Fruit fly (Drosophila melanogaster) whole organism, embryonic: ENCODE results near the gene Pgant7.

Source experiments
- CG12071 ChIP-seq: fragments of 200-800 bp; sonication (Bioruptor generic); optimal IDR thresholded peaks from 3 replicates; lab custom pipeline; 2018; ENCODE audit warnings: missing biosample characterization, mild to moderate bottlenecking, missing genetic modification characterization
- CG12104 ChIP-seq: fragments of 200-800 bp; sonication (Bioruptor generic); optimal IDR thresholded peaks from 3 replicates; lab custom pipeline; 2016; ENCODE audit warnings: missing biosample characterization, missing genetic modification characterization
- CG12155 ChIP-seq: fragments of 200-800 bp; sonication (Bioruptor generic); optimal IDR thresholded peaks from 3 replicates; lab custom pipeline; 2016; ENCODE audit warnings: missing biosample characterization, missing genetic modification characterization
- CG14050 ChIP-seq: fragments of 200-800 bp; sonication (Bioruptor generic); IDR thresholded peaks from 3 replicates; pipeline ENCODE4 v1.3.6; 2022; ENCODE audit warnings: missing biosample characterization, missing genetic modification characterization
- CG14860 ChIP-seq: fragments of 200-800 bp; sonication (Bioruptor generic); IDR thresholded peaks from 3 replicates; pipeline ENCODE4 v1.3.6; 2022; ENCODE audit warnings: missing biosample characterization, missing genetic modification characterization; ENCODE audit not compliant: partially characterized antibody
- CG17361 ChIP-seq: fragments of 200-800 bp; sonication (Bioruptor generic); IDR thresholded peaks from 3 replicates; pipeline ENCODE4 v1.3.6; 2022; ENCODE audit warnings: missing biosample characterization, missing genetic modification characterization
- CG17912 ChIP-seq: fragments of 200-800 bp; sonication (Bioruptor generic); optimal IDR thresholded peaks from 2 replicates; lab custom pipeline; 2018; ENCODE audit warnings: missing biosample characterization, mild to moderate bottlenecking, missing genetic modification characterization
- CG2875 ChIP-seq: fragments of 200-800 bp; sonication (Bioruptor generic); optimal IDR thresholded peaks from 2 replicates; lab custom pipeline; 2017; ENCODE audit warnings: missing biosample characterization, mild to moderate bottlenecking, missing genetic modification characterization, missing genetic modification reagents
- CG32772 ChIP-seq: fragments of 200-800 bp; sonication (Bioruptor generic); IDR thresholded peaks from 2 replicates; pipeline ENCODE4 v1.3.6; 2022; ENCODE audit warnings: missing biosample characterization, missing genetic modification characterization
- CG3847 ChIP-seq: fragments of 200-800 bp; sonication (Bioruptor generic); IDR thresholded peaks from 2 replicates; pipeline ENCODE4 v1.3.6; 2022; ENCODE audit warnings: missing biosample characterization, missing genetic modification characterization
- CG5180 ChIP-seq: fragments of 200-800 bp; sonication (Bioruptor generic); optimal IDR thresholded peaks from 3 replicates; lab custom pipeline; 2017; ENCODE audit warnings: missing biosample characterization, missing genetic modification characterization, mild to moderate bottlenecking, moderate library complexity, missing genetic modification reagents
- CG6654 ChIP-seq: fragments of 200-800 bp; sonication (Bioruptor generic); optimal IDR thresholded peaks from 2 replicates; lab custom pipeline; 2017; ENCODE audit warnings: missing biosample characterization, mild to moderate bottlenecking, missing genetic modification characterization
- CG6683 ChIP-seq: fragments of 200-800 bp; sonication (Bioruptor generic); optimal IDR thresholded peaks from 2 replicates; lab custom pipeline; 2017; ENCODE audit warnings: missing biosample characterization, mild to moderate bottlenecking, missing genetic modification characterization, missing genetic modification reagents
- CG7745 ChIP-seq: fragments of 200-800 bp; sonication (Bioruptor generic); optimal IDR thresholded peaks from 2 replicates; lab custom pipeline; 2018; ENCODE audit warnings: missing biosample characterization, mild to moderate bottlenecking, missing genetic modification characterization, moderate library complexity
- CG7987 ChIP-seq: fragments of 200-800 bp; sonication (Bioruptor generic); optimal IDR thresholded peaks from 2 replicates; lab custom pipeline; 2018; ENCODE audit warnings: missing biosample characterization, mild to moderate bottlenecking, missing genetic modification characterization, moderate library complexity
- CG8924 ChIP-seq: fragments of 200-800 bp; optimal IDR thresholded peaks from 3 replicates; lab custom pipeline; 2019; ENCODE audit warnings: missing biosample characterization, mild to moderate bottlenecking, missing genetic modification characterization, moderate library complexity
- CG9727 ChIP-seq: fragments of 200-800 bp; sonication (Bioruptor generic); optimal IDR thresholded peaks from 3 replicates; lab custom pipeline; 2017; ENCODE audit warnings: missing biosample characterization, mild to moderate bottlenecking, missing genetic modification characterization
- CoRest ChIP-seq: fragments of 200-800 bp; sonication (Bioruptor generic); optimal IDR thresholded peaks from 3 replicates; lab custom pipeline; 2018; ENCODE audit warnings: missing biosample characterization, mild to moderate bottlenecking, missing genetic modification characterization, moderate library complexity
- Deaf1 ChIP-seq: fragments of 200-800 bp; optimal IDR thresholded peaks from 3 replicates; lab custom pipeline; 2019; ENCODE audit warnings: missing biosample characterization, mild to moderate bottlenecking, missing genetic modification characterization, moderate library complexity
- Dfd ChIP-seq, 2 experiments: fragments of >200 bp; optimal IDR thresholded peaks; 2 replicates each; lab custom pipeline; 2017; ENCODE audit warnings: missing biosample characterization in 2 of 2, missing genetic modification characterization in 2 of 2
- Eip74EF ChIP-seq, 2 experiments: fragments of 200-800 bp in 1 of 2; fragments of >200 bp in 1 of 2; sonication (Bioruptor generic) in 1 of 2; optimal IDR thresholded peaks; 2 replicates each; lab custom pipeline; 2017 to 2019; ENCODE audit warnings: missing biosample characterization in 2 of 2, missing genetic modification characterization in 2 of 2, mild to moderate bottlenecking in 1 of 2, moderate library complexity in 1 of 2
- HLH3B ChIP-seq: fragments of 200-800 bp; sonication (Bioruptor generic); IDR thresholded peaks from 2 replicates; pipeline ENCODE4 v1.3.6; 2022; ENCODE audit warnings: missing biosample characterization, missing genetic modification characterization
- MBD-R2 ChIP-seq: fragments of 200-800 bp; sonication (Bioruptor generic); IDR thresholded peaks from 2 replicates; pipeline ENCODE4 v1.3.6; 2022; ENCODE audit warnings: missing biosample characterization, missing genetic modification characterization
- MTF-1 ChIP-seq: fragments of 200-800 bp; sonication (Bioruptor generic); optimal IDR thresholded peaks from 2 replicates; lab custom pipeline; 2018; ENCODE audit warnings: missing biosample characterization, mild to moderate bottlenecking, missing genetic modification characterization, borderline replicate concordance
- Max ChIP-seq: fragments of 200-800 bp; sonication (Bioruptor generic); optimal IDR thresholded peaks from 2 replicates; lab custom pipeline; 2016; ENCODE audit warnings: missing biosample characterization, mild to moderate bottlenecking, missing genetic modification characterization
- Myb ChIP-seq: fragments of 200-800 bp; sonication (Bioruptor generic); optimal IDR thresholded peaks from 2 replicates; lab custom pipeline; 2016; ENCODE audit warnings: missing biosample characterization, missing genetic modification characterization
- NK7.1 ChIP-seq: fragments of 200-800 bp; sonication (Bioruptor generic); optimal IDR thresholded peaks from 3 replicates; lab custom pipeline; 2016; ENCODE audit warnings: missing biosample characterization, missing genetic modification characterization
- Nf-YB ChIP-seq: fragments of 200-800 bp; sonication (Bioruptor generic); optimal IDR thresholded peaks from 3 replicates; lab custom pipeline; 2019; ENCODE audit warnings: missing biosample characterization, mild to moderate bottlenecking, missing genetic modification characterization, moderate library complexity
- Oaz ChIP-seq: fragments of 200-800 bp; sonication (Bioruptor generic); IDR thresholded peaks from 2 replicates; pipeline ENCODE4 v1.3.6; 2022; ENCODE audit warnings: missing biosample characterization, missing genetic modification characterization
- Six4 ChIP-seq: fragments of 200-800 bp; sonication (Bioruptor generic); optimal IDR thresholded peaks from 2 replicates; lab custom pipeline; 2016; ENCODE audit warnings: missing biosample characterization, missing genetic modification characterization
- Sry-β ChIP-seq: fragments of 200-800 bp; sonication (Bioruptor generic); optimal IDR thresholded peaks from 2 replicates; lab custom pipeline; 2018; ENCODE audit warnings: missing biosample characterization, mild to moderate bottlenecking, missing genetic modification characterization, moderate library complexity
- ab ChIP-seq: fragments of 200-800 bp; sonication (Bioruptor generic); optimal IDR thresholded peaks from 2 replicates; lab custom pipeline; 2016; ENCODE audit warnings: missing biosample characterization, missing genetic modification characterization
- da ChIP-seq: fragments of 200-800 bp; sonication (Bioruptor generic); optimal IDR thresholded peaks from 2 replicates; lab custom pipeline; 2016; ENCODE audit warnings: missing biosample characterization, missing genetic modification characterization
- danr ChIP-seq: fragments of 200-800 bp; sonication (Bioruptor generic); IDR thresholded peaks from 2 replicates; pipeline ENCODE4 v1.3.6; 2022; ENCODE audit warnings: missing biosample characterization, missing genetic modification characterization
- fd3F ChIP-seq: fragments of 200-800 bp; sonication (Bioruptor generic); optimal IDR thresholded peaks from 2 replicates; lab custom pipeline; 2018; ENCODE audit warnings: missing biosample characterization, mild to moderate bottlenecking, missing genetic modification characterization, moderate library complexity
- jing ChIP-seq: fragments of 200-800 bp; sonication (Bioruptor generic); optimal IDR thresholded peaks from 2 replicates; lab custom pipeline; 2018; ENCODE audit warnings: missing biosample characterization, mild to moderate bottlenecking, missing genetic modification characterization
- jumu ChIP-seq: fragments of 200-800 bp; sonication (Bioruptor generic); optimal IDR thresholded peaks from 3 replicates; lab custom pipeline; 2016; ENCODE audit warnings: missing biosample characterization, missing genetic modification characterization
- knrl ChIP-seq: fragments of 200-800 bp; sonication (Bioruptor generic); IDR thresholded peaks from 3 replicates; pipeline ENCODE4 v1.3.6; 2022; ENCODE audit warnings: missing biosample characterization, missing genetic modification characterization; ENCODE audit not compliant: partially characterized antibody
- lmd ChIP-seq: fragments of 200-800 bp; sonication (Bioruptor generic); IDR thresholded peaks from 2 replicates; pipeline ENCODE4 v1.3.6; 2022; ENCODE audit warnings: missing biosample characterization, missing genetic modification characterization
- mam ChIP-seq: fragments of 200-800 bp; sonication (Bioruptor generic); optimal IDR thresholded peaks from 3 replicates; lab custom pipeline; 2016; ENCODE audit warnings: missing biosample characterization, missing genetic modification characterization
- odd ChIP-seq: fragments of 200-800 bp; sonication (Bioruptor generic); optimal IDR thresholded peaks from 2 replicates; lab custom pipeline; 2017; ENCODE audit warnings: missing biosample characterization, mild to moderate bottlenecking, missing genetic modification characterization
- repo ChIP-seq: fragments of 200-800 bp; sonication (Bioruptor generic); optimal IDR thresholded peaks from 2 replicates; lab custom pipeline; 2016; ENCODE audit warnings: missing biosample characterization, missing genetic modification characterization
- ro ChIP-seq: fragments of 200-800 bp; sonication (Bioruptor generic); IDR thresholded peaks from 2 replicates; pipeline ENCODE4 v1.3.6; 2022; ENCODE audit warnings: missing biosample characterization, missing genetic modification characterization
- sens ChIP-seq: fragments of 200-800 bp; sonication (Bioruptor generic); peaks from one replicate; lab custom pipeline; 2016; ENCODE audit warnings: missing biosample characterization, missing genetic modification characterization
- slou ChIP-seq: fragments of 200-800 bp; sonication (Bioruptor generic); optimal IDR thresholded peaks from 3 replicates; lab custom pipeline; 2016; ENCODE audit warnings: missing biosample characterization, missing genetic modification characterization
- sqz ChIP-seq: fragments of 200-800 bp; sonication (Bioruptor generic); optimal IDR thresholded peaks from 3 replicates; lab custom pipeline; 2018; ENCODE audit warnings: missing biosample characterization, mild to moderate bottlenecking, missing genetic modification characterization
- stwl ChIP-seq: fragments of 200-800 bp; sonication (Bioruptor generic); optimal IDR thresholded peaks from 3 replicates; lab custom pipeline; 2018; ENCODE audit warnings: missing biosample characterization, mild to moderate bottlenecking, missing genetic modification characterization, moderate library complexity
- tin ChIP-seq: fragments of 200-800 bp; sonication (Bioruptor generic); optimal IDR thresholded peaks from 3 replicates; lab custom pipeline; 2016; ENCODE audit warnings: missing biosample characterization, missing genetic modification characterization
- toy ChIP-seq: fragments of 200-800 bp; sonication (Bioruptor generic); IDR thresholded peaks from 2 replicates; pipeline ENCODE4 v1.3.6; 2022; ENCODE audit warnings: missing biosample characterization, missing genetic modification characterization
- twi ChIP-seq: fragments of 200-800 bp; optimal IDR thresholded peaks from 2 replicates; lab custom pipeline; 2019; ENCODE audit warnings: missing biosample characterization, mild to moderate bottlenecking, missing genetic modification characterization, moderate library complexity
- wor ChIP-seq: fragments of 200-800 bp; sonication (Bioruptor generic); IDR thresholded peaks from 2 replicates; pipeline ENCODE4 v1.3.6; 2022; ENCODE audit warnings: missing biosample characterization, missing genetic modification characterization
- zen ChIP-seq: fragments of 200-800 bp; sonication (Bioruptor generic); optimal IDR thresholded peaks from 3 replicates; lab custom pipeline; 2018; ENCODE audit warnings: missing biosample characterization, mild to moderate bottlenecking, missing genetic modification characterization, moderate library complexity

Gene Pgant7

dm6 chrX:18541915-18542314 is 42.1 kb upstream of the Pgant7 start (continued):
- no peak for TF ChIP-seq CG6654 (GFP tag; lab: Kevin White, UChicago)
- no peak for TF ChIP-seq CG3847 (GFP tag; lab: Robert Waterston, UW)
- TF ChIP-seq repo (GFP tag; lab: Kevin White, UChicago) = no peak
- no peak for TF ChIP-seq CG14050 (GFP tag; lab: Robert Waterston, UW)
- no peak for TF ChIP-seq CG9727
- no peak for TF ChIP-seq CG6683 (GFP tag; lab: Kevin White, UChicago)
- no peak for TF ChIP-seq CG17912 (GFP tag; lab: Kevin White, UChicago)
- TF ChIP-seq CG2875 (GFP tag; lab: Kevin White, UChicago) = no peak
- TF ChIP-seq zen (tag; lab: Kevin White, UChicago) = no peak
- TF ChIP-seq danr (GFP tag; lab: Robert Waterston, UW) = no peak
- no peak for TF ChIP-seq da (GFP tag; lab: Kevin White, UChicago)
- TF ChIP-seq MBD-R2 (GFP tag; lab: Robert Waterston, UW) = no peak
- peak; percentile 36 for TF ChIP-seq lmd (GFP tag; lab: Robert Waterston, UW)
- TF ChIP-seq jing = no peak
- TF ChIP-seq CG17361 = 0 out of 3 replicates have a peak, but pooled peaks have one; percentile 23
- TF ChIP-seq HLH3B (GFP tag; lab: Robert Waterston, UW) = peak; percentile 9; the same call in 1 of the 2 replicates
- no peak for TF ChIP-seq stwl (tag; lab: Kevin White, UChicago)
- TF ChIP-seq CG12104 (GFP tag; lab: Kevin White, UChicago) = no peak
- TF ChIP-seq MTF-1 (GFP tag; lab: Kevin White, UChicago) = no peak
- TF ChIP-seq wor (GFP tag; lab: Robert Waterston, UW) = no peak
- peak; percentile 91 for TF ChIP-seq sens (GFP tag; lab: Kevin White, UChicago)
- no peak for TF ChIP-seq CG7745 (tag; lab: Kevin White, UChicago)
- no peak for TF ChIP-seq CG14860 (GFP tag; lab: Robert Waterston, UW)
- no peak for TF ChIP-seq jumu (GFP tag; lab: Kevin White, UChicago)
- no peak for TF ChIP-seq Eip74EF (GFP tag; optimal IDR thresholded peaks at IDR 0.05; lab: Kevin White, UChicago)
- TF ChIP-seq odd = no peak
- TF ChIP-seq CoRest (tag; lab: Kevin White, UChicago) = no peak
- no peak for TF ChIP-seq CG7987 (GFP tag; lab: Kevin White, UChicago)
- TF ChIP-seq CG12155 = no peak
- no peak for TF ChIP-seq Nf-YB
- TF ChIP-seq twi = no peak
- TF ChIP-seq mam (GFP tag; lab: Kevin White, UChicago) = no peak
- TF ChIP-seq slou (GFP tag; lab: Kevin White, UChicago) = no peak
- TF ChIP-seq tin (GFP tag; lab: Kevin White, UChicago) = peak; percentile 25
- no peak for TF ChIP-seq Sry-β (GFP tag; lab: Kevin White, UChicago)
- no peak for TF ChIP-seq Oaz (GFP tag; lab: Robert Waterston, UW)
- TF ChIP-seq Dfd (GFP tag; optimal IDR thresholded peaks at IDR 0.05; lab: Kevin White, UChicago) = no peak
- TF ChIP-seq CG5180 (GFP tag; lab: Kevin White, UChicago) = no peak
- TF ChIP-seq ab = no peak
- no peak for TF ChIP-seq knrl (GFP tag; lab: Robert Waterston, UW)
- TF ChIP-seq Max (GFP tag; lab: Kevin White, UChicago) = no peak
- no peak for TF ChIP-seq toy (GFP tag; lab: Robert Waterston, UW)
- TF ChIP-seq CG32772 = 0 out of 2 replicates have a peak, but pooled peaks have one; percentile 17
- TF ChIP-seq Deaf1 (tag; lab: Kevin White, UChicago) = no peak
- no peak for TF ChIP-seq NK7.1 (GFP tag; lab: Kevin White, UChicago)
- TF ChIP-seq CG8924 (tag; lab: Kevin White, UChicago) = no peak
- no peak for TF ChIP-seq CG12071 (GFP tag; lab: Kevin White, UChicago)
- TF ChIP-seq Myb (GFP tag; lab: Kevin White, UChicago) = no peak
- TF ChIP-seq ro = no peak
- TF ChIP-seq fd3F (GFP tag; lab: Kevin White, UChicago) = no peak
- TF ChIP-seq Six4 (GFP tag; lab: Kevin White, UChicago) = no peak
- no peak for TF ChIP-seq sqz (GFP tag; lab: Kevin White, UChicago)
